Worm (Caenorhabditis elegans) whole organism, L2 larva: ENCODE results near the gene Y43B11AR.3.

Source experiments
- C34F6.9 ChIP-seq: fragments of 150-350 bp; optimal IDR thresholded peaks from 2 replicates; lab custom pipeline; 2014; ENCODE audit warnings: missing biosample characterization, missing genetic modification characterization
- F13H6.1 ChIP-seq: sonication (generic microtip); optimal IDR thresholded peaks from 2 replicates; lab custom pipeline; 2016; ENCODE audit warnings: missing genetic modification characterization, missing compliant biosample characterization
- R02D3.7 ChIP-seq: fragments of 150-350 bp; optimal IDR thresholded peaks from 2 replicates; lab custom pipeline; 2014; ENCODE audit warnings: missing biosample characterization, missing genetic modification characterization
- Y55F3AM.14 ChIP-seq: fragments of 200-800 bp; sonication (Bioruptor generic); optimal IDR thresholded peaks from 2 replicates; lab custom pipeline; 2018; ENCODE audit warnings: mild to moderate bottlenecking, missing genetic modification characterization, missing compliant biosample characterization
- ZK546.5 ChIP-seq: sonication (generic microtip); optimal IDR thresholded peaks from 2 replicates; lab custom pipeline; 2017; ENCODE audit warnings: missing biosample characterization, missing genetic modification characterization
- aly-2 ChIP-seq: fragments of 150-350 bp; optimal IDR thresholded peaks from 2 replicates; lab custom pipeline; 2014; ENCODE audit warnings: missing biosample characterization, missing genetic modification characterization
- ama-1 ChIP-seq: fragments of 150-350 bp; optimal IDR thresholded peaks from 2 replicates; lab custom pipeline; 2018; ENCODE audit warnings: inconsistent platforms
- blmp-1 ChIP-seq: sonication (generic microtip); optimal IDR thresholded peaks from 2 replicates; lab custom pipeline; 2017; ENCODE audit warnings: missing genetic modification characterization, mild to moderate bottlenecking, missing compliant biosample characterization, antibody characterized with exemption, moderate library complexity; ENCODE audit not compliant: insufficient read depth
- ceh-16 ChIP-seq: fragments of 150-350 bp; optimal IDR thresholded peaks from 2 replicates; lab custom pipeline; 2014; ENCODE audit warnings: missing biosample characterization, missing genetic modification characterization
- crh-2 ChIP-seq: sonication (generic microtip); optimal IDR thresholded peaks from 2 replicates; lab custom pipeline; 2017; ENCODE audit warnings: missing biosample characterization, missing genetic modification characterization
- dmd-4 ChIP-seq: sonication (generic microtip); optimal IDR thresholded peaks from 2 replicates; lab custom pipeline; 2017; ENCODE audit warnings: missing biosample characterization, missing genetic modification characterization
- egl-27 ChIP-seq: sonication (generic microtip); optimal IDR thresholded peaks from 3 replicates; lab custom pipeline; 2017; ENCODE audit warnings: missing biosample characterization, missing genetic modification reagents, missing genetic modification characterization
- elt-3 ChIP-seq: sonication (generic microtip); optimal IDR thresholded peaks from 2 replicates; lab custom pipeline; 2017; ENCODE audit warnings: missing biosample characterization, missing genetic modification characterization
- fos-1 ChIP-seq: fragments of 150-350 bp; optimal IDR thresholded peaks from 2 replicates; lab custom pipeline; 2014; ENCODE audit warnings: missing biosample characterization, missing genetic modification characterization
- gmeb-1 ChIP-seq: fragments of 150-350 bp; optimal IDR thresholded peaks from 2 replicates; lab custom pipeline; 2014; ENCODE audit warnings: missing biosample characterization, missing genetic modification characterization
- lin-11 ChIP-seq: fragments of 150-350 bp; sonication (generic microtip); optimal IDR thresholded peaks from 2 replicates; lab custom pipeline; 2014; ENCODE audit warnings: missing biosample characterization, missing genetic modification characterization, inconsistent platforms, mixed read lengths
- lin-13 ChIP-seq: fragments of 150-350 bp; optimal IDR thresholded peaks from 2 replicates; lab custom pipeline; 2014; ENCODE audit warnings: missing biosample characterization, missing genetic modification reagents, missing genetic modification characterization
- lsy-2 ChIP-seq, 2 experiments: fragments of 150-350 bp in 1 of 2; sonication (generic microtip) in 1 of 2; optimal IDR thresholded peaks; 2 replicates each; lab custom pipeline; 2014 to 2017; ENCODE audit warnings: missing biosample characterization in 2 of 2, missing genetic modification characterization in 2 of 2
- mab-5 ChIP-seq: fragments of 150-350 bp; optimal IDR thresholded peaks from 2 replicates; lab custom pipeline; 2014; ENCODE audit warnings: missing biosample characterization, missing genetic modification characterization
- mbf-1 ChIP-seq: sonication (generic microtip); optimal IDR thresholded peaks from 2 replicates; lab custom pipeline; 2017; ENCODE audit warnings: missing biosample characterization, missing genetic modification characterization
- mdl-1 ChIP-seq, 2 experiments: fragments of 150-350 bp in 1 of 2; sonication (generic microtip) in 1 of 2; optimal IDR thresholded peaks; 2 replicates each; lab custom pipeline; 2017; ENCODE audit warnings: missing biosample characterization in 2 of 2, missing genetic modification characterization in 2 of 2
- nhr-10 ChIP-seq: sonication (generic microtip); optimal IDR thresholded peaks from 2 replicates; lab custom pipeline; 2017; ENCODE audit warnings: missing biosample characterization, missing genetic modification characterization
- nhr-11 ChIP-seq: fragments of 150-350 bp; optimal IDR thresholded peaks from 2 replicates; lab custom pipeline; 2014; ENCODE audit warnings: missing biosample characterization, missing genetic modification characterization
- nhr-12 ChIP-seq: fragments of 150-350 bp; optimal IDR thresholded peaks from 2 replicates; lab custom pipeline; 2014; ENCODE audit warnings: missing biosample characterization, missing genetic modification characterization
- nhr-129 ChIP-seq: fragments of 150-350 bp; optimal IDR thresholded peaks from 2 replicates; lab custom pipeline; 2014; ENCODE audit warnings: missing biosample characterization, missing genetic modification characterization
- nhr-21 ChIP-seq: fragments of 150-350 bp; optimal IDR thresholded peaks from 2 replicates; lab custom pipeline; 2014; ENCODE audit warnings: missing biosample characterization, missing genetic modification characterization
- nhr-23 ChIP-seq: fragments of 150-350 bp; optimal IDR thresholded peaks from 2 replicates; lab custom pipeline; 2014; ENCODE audit warnings: missing biosample characterization, missing genetic modification reagents, missing genetic modification characterization
- nhr-237 ChIP-seq: fragments of 150-350 bp; optimal IDR thresholded peaks from 2 replicates; lab custom pipeline; 2014; ENCODE audit warnings: missing biosample characterization, missing genetic modification characterization
- nhr-25 ChIP-seq: fragments of 150-350 bp; sonication (generic microtip); optimal IDR thresholded peaks from 3 replicates; lab custom pipeline; 2014; ENCODE audit warnings: missing biosample characterization, missing genetic modification characterization
- nhr-6 ChIP-seq: fragments of 150-350 bp; optimal IDR thresholded peaks from 2 replicates; lab custom pipeline; 2014; ENCODE audit warnings: missing biosample characterization, missing genetic modification characterization
- peb-1 ChIP-seq: fragments of 150-350 bp; optimal IDR thresholded peaks from 2 replicates; lab custom pipeline; 2014; ENCODE audit warnings: missing biosample characterization, missing genetic modification characterization
- sem-4 ChIP-seq: fragments of 150-350 bp; optimal IDR thresholded peaks from 2 replicates; lab custom pipeline; 2014; ENCODE audit warnings: missing biosample characterization, missing genetic modification reagents, missing genetic modification characterization
- skn-1 ChIP-seq: sonication (generic microtip); optimal IDR thresholded peaks from 2 replicates; lab custom pipeline; 2017; ENCODE audit warnings: missing biosample characterization, missing genetic modification characterization
- sma-3 ChIP-seq: sonication (generic microtip); optimal IDR thresholded peaks from 2 replicates; lab custom pipeline; 2016; ENCODE audit warnings: missing genetic modification reagents, missing genetic modification characterization, missing compliant biosample characterization
- sma-9 ChIP-seq, 2 experiments: fragments of 150-350 bp in 1 of 2; sonication (generic microtip) in 1 of 2; optimal IDR thresholded peaks; 2 replicates each; lab custom pipeline; 2014 to 2016; ENCODE audit warnings: missing genetic modification characterization in 2 of 2, mild to moderate bottlenecking in 1 of 2, missing biosample characterization in 1 of 2, missing compliant biosample characterization in 1 of 2, missing genetic modification reagents in 1 of 2, moderate library complexity in 1 of 2
- snpc-4 ChIP-seq: fragments of 150-350 bp; optimal IDR thresholded peaks from 2 replicates; lab custom pipeline; 2014; ENCODE audit warnings: missing biosample characterization, missing genetic modification characterization
- unc-39 ChIP-seq: fragments of 150-350 bp; optimal IDR thresholded peaks from 2 replicates; lab custom pipeline; 2014; ENCODE audit warnings: missing biosample characterization, missing genetic modification characterization
- unc-55 ChIP-seq: fragments of 150-350 bp; sonication (generic microtip); optimal IDR thresholded peaks from 3 replicates; lab custom pipeline; 2014; ENCODE audit warnings: missing biosample characterization, missing genetic modification reagents, missing genetic modification characterization
- unc-62 ChIP-seq: fragments of 150-350 bp; optimal IDR thresholded peaks from 2 replicates; lab custom pipeline; 2014; ENCODE audit warnings: missing biosample characterization, missing genetic modification reagents, missing genetic modification characterization
- zag-1 ChIP-seq: fragments of 150-350 bp; optimal IDR thresholded peaks from 2 replicates; lab custom pipeline; 2014; ENCODE audit warnings: missing biosample characterization, missing genetic modification characterization
- ztf-1 ChIP-seq: fragments of 200-800 bp; sonication (Bioruptor generic); conservative IDR thresholded peaks from 2 replicates; pipeline ENCODE4 v1.3.6; 2022; ENCODE audit warnings: missing genetic modification characterization, missing compliant biosample characterization
- ztf-11 ChIP-seq: sonication (generic microtip); optimal IDR thresholded peaks from 2 replicates; lab custom pipeline; 2017; ENCODE audit warnings: missing biosample characterization, missing genetic modification characterization
- ztf-4 ChIP-seq: fragments of 150-350 bp; optimal IDR thresholded peaks from 2 replicates; lab custom pipeline; 2014; ENCODE audit warnings: missing biosample characterization, missing genetic modification characterization

The Y43B11AR.3 gene

ce11 chrIV:7044552-7045139, 38.9 kb downstream of the Y43B11AR.3 start, which contains the start of gene tin-9.1:
TSS of gene tin-9.1 (minus strand) at chrIV:7044602.
- TF ChIP-seq sma-3 (GFP tag; lab: Kevin White, UChicago), result peak; percentile 57
- TF ChIP-seq egl-27 (tag; lab: Kevin White, UChicago), result peak; percentile 24
- peak; percentile 67 for TF ChIP-seq nhr-129 (tag; lab: Kevin White, UChicago)
- no peak for TF ChIP-seq elt-3
- no peak for TF ChIP-seq nhr-12
- peak; percentile 53 for TF ChIP-seq nhr-21
- no peak for TF ChIP-seq ztf-1
- peak; percentile 49 for TF ChIP-seq ztf-4 (tag; lab: Kevin White, UChicago)
- peak; percentile 68 for TF ChIP-seq snpc-4 (tag; lab: Kevin White, UChicago)
- TF ChIP-seq sem-4 (tag; lab: Kevin White, UChicago), result peak; percentile 70
- TF ChIP-seq unc-55 (GFP tag; lab: Kevin White, UChicago), result peak; percentile 83
- TF ChIP-seq C34F6.9, result peak; percentile 96
- peak; percentile 66 for TF ChIP-seq F13H6.1
- TF ChIP-seq lsy-2 (tag; optimal IDR thresholded peaks at IDR 0.05; lab: Kevin White, UChicago), result peak; percentile 72 to 93
- TF ChIP-seq crh-2, result peak; percentile 88
- no peak for TF ChIP-seq mbf-1 (tag; lab: Kevin White, UChicago)
- TF ChIP-seq lin-13 (GFP tag; lab: Kevin White, UChicago), result peak; percentile 59
- TF ChIP-seq dmd-4 (tag; lab: Kevin White, UChicago), result peak; percentile 9
- TF ChIP-seq ceh-16 (tag; lab: Kevin White, UChicago), result peak; percentile 11
- TF ChIP-seq lin-11, result no peak
- peak; percentile 38 for TF ChIP-seq mab-5
- TF ChIP-seq sma-9 (GFP tag; optimal IDR thresholded peaks at IDR 0.05; lab: Kevin White, UChicago), result peak; percentile 89
- TF ChIP-seq sma-9 (tag; optimal IDR thresholded peaks at IDR 0.05; lab: Kevin White, UChicago), result no peak
- TF ChIP-seq fos-1 (tag; lab: Kevin White, UChicago), result peak; percentile 60
- no peak for TF ChIP-seq Y55F3AM.14 (GFP tag; lab: Kevin White, UChicago)
- peak; percentile 15 for TF ChIP-seq R02D3.7 (tag; lab: Kevin White, UChicago)
- peak; percentile 53 for TF ChIP-seq nhr-6 (tag; lab: Kevin White, UChicago)
- TF ChIP-seq nhr-25 (tag; lab: Kevin White, UChicago), result peak; percentile 69
- peak; percentile 87 for TF ChIP-seq gmeb-1 (tag; lab: Kevin White, UChicago)

- TF ChIP-seq sma-9 (GFP tag; optimal IDR thresholded peaks at IDR 0.05; lab: Kevin White, UChicago), result no peak
- TF ChIP-seq sma-9 (tag; optimal IDR thresholded peaks at IDR 0.05; lab: Kevin White, UChicago), result no peak
- no peak for TF ChIP-seq nhr-23 (tag; lab: Kevin White, UChicago)
- no peak for TF ChIP-seq gmeb-1 (tag; lab: Kevin White, UChicago)
- TF ChIP-seq unc-62, result no peak
- TF ChIP-seq peb-1, result no peak
- TF ChIP-seq mbf-1 (tag; lab: Kevin White, UChicago), result no peak
- no peak for TF ChIP-seq R02D3.7 (tag; lab: Kevin White, UChicago)
- TF ChIP-seq skn-1 (tag; lab: Kevin White, UChicago), result no peak
- no peak for TF ChIP-seq unc-39 (tag; lab: Kevin White, UChicago)
- no peak for TF ChIP-seq nhr-129 (tag; lab: Kevin White, UChicago)
These were observed 40.1 kb downstream of the Y43B11AR.3 start for ce11 chrIV:7043430-7043829.

- TF ChIP-seq nhr-25 (tag; lab: Kevin White, UChicago), result peak; percentile 78
- TF ChIP-seq aly-2 (tag; lab: Kevin White, UChicago), result no peak
- peak; percentile 31 for TF ChIP-seq skn-1 (tag; lab: Kevin White, UChicago)
- TF ChIP-seq fos-1 (tag; lab: Kevin White, UChicago), result peak; percentile 62
- peak; percentile 96 for TF ChIP-seq gmeb-1 (tag; lab: Kevin White, UChicago)
- TF ChIP-seq ztf-4 (tag; lab: Kevin White, UChicago), result no peak
- peak; percentile 23 for TF ChIP-seq zag-1
- peak; percentile 88 for TF ChIP-seq crh-2
- TF ChIP-seq nhr-237 (tag; lab: Kevin White, UChicago), result no peak
- TF ChIP-seq nhr-11, result no peak
- no peak for TF ChIP-seq dmd-4 (tag; lab: Kevin White, UChicago)
- peak; percentile 45 for TF ChIP-seq blmp-1 (tag; lab: Kevin White, UChicago)
- no peak for TF ChIP-seq Y55F3AM.14 (GFP tag; lab: Kevin White, UChicago)
- peak; percentile 82 for TF ChIP-seq lin-13 (GFP tag; lab: Kevin White, UChicago)
- TF ChIP-seq nhr-129 (tag; lab: Kevin White, UChicago), result peak; percentile 85
- peak; percentile 97 for TF ChIP-seq unc-55 (GFP tag; lab: Kevin White, UChicago)
- peak; percentile 86 for TF ChIP-seq sma-3 (GFP tag; lab: Kevin White, UChicago)
- no peak for TF ChIP-seq ZK546.5 (tag; lab: Kevin White, UChicago)
- TF ChIP-seq R02D3.7 (tag; lab: Kevin White, UChicago), result peak; percentile 18
- peak; percentile 90 for TF ChIP-seq lin-11
- TF ChIP-seq nhr-10 (tag; lab: Kevin White, UChicago), result no peak
- peak; percentile 61 for TF ChIP-seq snpc-4 (tag; lab: Kevin White, UChicago)
- TF ChIP-seq mdl-1 (tag; optimal IDR thresholded peaks at IDR 0.05; lab: Kevin White, UChicago), result no peak
- TF ChIP-seq nhr-6 (tag; lab: Kevin White, UChicago), result peak; percentile 29
- no peak for TF ChIP-seq ztf-11 (tag; lab: Kevin White, UChicago)
- TF ChIP-seq unc-62, result no peak
- TF ChIP-seq lsy-2 (tag; optimal IDR thresholded peaks at IDR 0.05; lab: Kevin White, UChicago), result peak; percentile 70 to 91
- peak; percentile 35 for TF ChIP-seq ama-1
- peak; percentile 88 for TF ChIP-seq C34F6.9
- peak; percentile 68 for TF ChIP-seq mab-5
- TF ChIP-seq ceh-16 (tag; lab: Kevin White, UChicago), result peak; percentile 43
These were observed 43.8 kb downstream of the Y43B11AR.3 start, which contains the start of the genes cogc-2 and klp-18 for ce11 chrIV:7039476-7040261. TSS of gene cogc-2 (minus strand) at chrIV:7039580. TSS of gene klp-18 (plus strand) at chrIV:7040211.
